Worm (Caenorhabditis elegans) whole organism, L4 larva: ENCODE measurements around the gene srsx-26.

Source experiments
- ama-1 ChIP-seq: fragments of 150-350 bp; optimal IDR thresholded peaks from 2 replicates; lab custom pipeline; 2014; ENCODE audit warnings: inconsistent platforms, mixed read lengths
- daf-12 ChIP-seq: fragments of 150-350 bp; optimal IDR thresholded peaks from 2 replicates; lab custom pipeline; 2014; ENCODE audit warnings: missing biosample characterization, missing genetic modification reagents, missing genetic modification characterization
- dpl-1 ChIP-seq: fragments of 150-350 bp; optimal IDR thresholded peaks from 2 replicates; lab custom pipeline; 2014; ENCODE audit warnings: missing biosample characterization, missing genetic modification reagents, missing genetic modification characterization
- dve-1 ChIP-seq: sonication (generic microtip); optimal IDR thresholded peaks from 2 replicates; lab custom pipeline; 2017; ENCODE audit warnings: antibody characterized with exemption, mild to moderate bottlenecking, missing genetic modification characterization, missing compliant biosample characterization; ENCODE audit not compliant: insufficient read depth
- mdt-29 ChIP-seq: fragments of 200-800 bp; sonication (Bioruptor generic); IDR thresholded peaks from 2 replicates; pipeline ENCODE4 v1.3.6; 2022; ENCODE audit warnings: missing genetic modification reagents, missing genetic modification characterization, missing compliant biosample characterization
- nhr-111 ChIP-seq: fragments of 200-800 bp; sonication (Bioruptor generic); optimal IDR thresholded peaks from 2 replicates; lab custom pipeline; 2018; ENCODE audit warnings: mild to moderate bottlenecking, missing genetic modification characterization, missing compliant biosample characterization
- nhr-77 ChIP-seq: fragments of 150-350 bp; optimal IDR thresholded peaks from 2 replicates; lab custom pipeline; 2014; ENCODE audit warnings: missing biosample characterization, missing genetic modification characterization
- saeg-2 ChIP-seq: fragments of 200-800 bp; sonication (Bioruptor generic); IDR thresholded peaks from 2 replicates; pipeline ENCODE4 v1.3.6; 2022; ENCODE audit warnings: missing genetic modification reagents, missing genetic modification characterization, missing compliant biosample characterization
- sdz-12 ChIP-seq: fragments of 200-800 bp; sonication (Bioruptor generic); optimal IDR thresholded peaks from 2 replicates; lab custom pipeline; 2018; ENCODE audit warnings: mild to moderate bottlenecking, missing genetic modification characterization, missing compliant biosample characterization
- ztf-11 ChIP-seq: fragments of 150-350 bp; optimal IDR thresholded peaks from 2 replicates; lab custom pipeline; 2014; ENCODE audit warnings: missing biosample characterization, missing genetic modification characterization

- TF ChIP-seq saeg-2 (GFP tag; lab: Robert Waterston, UW) (no peak), ztf-11 (no peak), dve-1 (tag; lab: Kevin White, UChicago) (no peak), daf-12 (tag; lab: Kevin White, UChicago) (no peak), nhr-111 (no peak), sdz-12 (GFP tag; lab: Kevin White, UChicago) (no peak), dpl-1 (no peak), mdt-29 (GFP tag; lab: Robert Waterston, UW) (no peak), ama-1 (lab: Kevin White, UChicago) (no peak), nhr-77 (no peak)
Observed at ce11 chrV:10107309-10107708, 41.1 kb upstream of the srsx-26 start, which contains the start of gene C08B6.11.
